Worm (Caenorhabditis elegans): ENCODE measurements around the gene osm-12.

The osm-12 gene

ce11 chrIII:12226089-12226682 lies 23.8 kb upstream of the osm-12 start, which contains the start of the genes Y75B8A.18 and Y75B8A.19 (continued):
- peak; percentile 38 for TF ChIP-seq egl-13 (tag; optimal IDR thresholded peaks at IDR 0.05)
- no peak for TF ChIP-seq elt-3 (tag; optimal IDR thresholded peaks at IDR 0.05)
- no peak for TF ChIP-seq nhr-28 (tag; optimal IDR thresholded peaks at IDR 0.05)
- peak; percentile 94 to 97 for TF ChIP-seq lin-35 (GFP tag; optimal IDR thresholded peaks at IDR 0.05)
- no peak for TF ChIP-seq jun-1 (tag; optimal IDR thresholded peaks at IDR 0.05)
- TF ChIP-seq rnt-1 (tag; optimal IDR thresholded peaks at IDR 0.05) = peak; percentile 75
- TF ChIP-seq grh-1 (GFP tag; IDR thresholded peaks at IDR 0.05) = no peak
- no peak for TF ChIP-seq unc-30 (tag; optimal IDR thresholded peaks at IDR 0.05)
- TF ChIP-seq unc-86 (tag; optimal IDR thresholded peaks at IDR 0.05) = peak; percentile 58
- peak; percentile 18 for TF ChIP-seq vab-15 (tag; optimal IDR thresholded peaks at IDR 0.05)
- no peak for TF ChIP-seq nhr-11 (tag; optimal IDR thresholded peaks at IDR 0.05)
- TF ChIP-seq isw-1 (GFP tag; IDR thresholded peaks at IDR 0.05) = peak; percentile 71
- peak; percentile 69 for TF ChIP-seq nhr-19 (GFP tag; conservative IDR thresholded peaks at IDR 0.05)
- no peak for TF ChIP-seq nhr-84 (tag; optimal IDR thresholded peaks at IDR 0.05)
- TF ChIP-seq pag-3 (tag; optimal IDR thresholded peaks at IDR 0.05; ENCODE audit: borderline replicate concordance, insufficient read depth) = no peak
- TF ChIP-seq Y116A8C.19 (tag; optimal IDR thresholded peaks at IDR 0.05; ENCODE audit: borderline replicate concordance) = no peak
- TF ChIP-seq xbp-1 (tag; optimal IDR thresholded peaks at IDR 0.05) = peak; percentile 69
- peak; percentile 65 for TF ChIP-seq snpc-4 (tag; optimal IDR thresholded peaks at IDR 0.05)
- peak; percentile 80 to 95 for TF ChIP-seq efl-1 (optimal IDR thresholded peaks at IDR 0.05)
- TF ChIP-seq efl-1 (GFP tag; optimal IDR thresholded peaks at IDR 0.05 in 1 of 2) = peak; percentile 95 to 99
- TF ChIP-seq nhr-20 (tag; optimal IDR thresholded peaks at IDR 0.05) = peak; percentile 47
- no peak for TF ChIP-seq C04F5.9 (tag; optimal IDR thresholded peaks at IDR 0.05)
- TF ChIP-seq hpl-2 (GFP tag; optimal IDR thresholded peaks at IDR 0.05) = no peak
- TF ChIP-seq ces-1 (GFP tag; optimal IDR thresholded peaks at IDR 0.05) = no peak
- peak in 1 of 2 experiments; percentile 14 for TF ChIP-seq ztf-11 (tag; optimal IDR thresholded peaks at IDR 0.05)
- TF ChIP-seq fkh-4 (tag; optimal IDR thresholded peaks at IDR 0.05; ENCODE audit: borderline replicate concordance) = no peak
- no peak for TF ChIP-seq sox-4 (tag; optimal IDR thresholded peaks at IDR 0.05)
- TF ChIP-seq nhr-76 (tag; optimal IDR thresholded peaks at IDR 0.05) = no peak
- TF ChIP-seq lin-13 (GFP tag; optimal IDR thresholded peaks at IDR 0.05) = no peak
- no peak for TF ChIP-seq unc-98 (GFP tag; IDR thresholded peaks at IDR 0.05)
- no peak for TF ChIP-seq ceh-63 (GFP tag; optimal IDR thresholded peaks at IDR 0.05)
- no peak for TF ChIP-seq aha-1 (tag; optimal IDR thresholded peaks at IDR 0.05)
- peak; percentile 68 for TF ChIP-seq snu-23 (GFP tag; optimal IDR thresholded peaks at IDR 0.05)
- no peak for TF ChIP-seq ceh-90 (tag; optimal IDR thresholded peaks at IDR 0.05)
- peak; percentile 4 for TF ChIP-seq ceh-8 (GFP tag; optimal IDR thresholded peaks at IDR 0.05)
- TF ChIP-seq ceh-82 (tag; optimal IDR thresholded peaks at IDR 0.05) = peak in 2 of 3 experiments; percentile 39 to 78
- TF ChIP-seq unc-62 (GFP tag; optimal IDR thresholded peaks at IDR 0.05) = no peak
- TF ChIP-seq C34B4.2 (tag; optimal IDR thresholded peaks at IDR 0.05) = no peak
- peak; percentile 24 for TF ChIP-seq fkh-10 (GFP tag; optimal IDR thresholded peaks at IDR 0.05)
- TF ChIP-seq zag-1 (tag; optimal IDR thresholded peaks at IDR 0.05) = no peak
- TF ChIP-seq sup-37 (GFP tag; optimal IDR thresholded peaks at IDR 0.05) = no peak
- peak; percentile 69 to 81 for TF ChIP-seq lsy-2 (tag; optimal IDR thresholded peaks at IDR 0.05)
- TF ChIP-seq blmp-1 (tag; optimal IDR thresholded peaks at IDR 0.05) = no peak
- TF ChIP-seq F16B12.6 (tag; optimal IDR thresholded peaks at IDR 0.05) = peak; percentile 50
- TF ChIP-seq pax-3 (tag; optimal IDR thresholded peaks at IDR 0.05) = peak; percentile 45
- TF ChIP-seq mef-2 (tag; optimal IDR thresholded peaks at IDR 0.05) = no peak
- no peak for TF ChIP-seq aly-2 (tag; optimal IDR thresholded peaks at IDR 0.05)
- TF ChIP-seq tlp-1 (tag; optimal IDR thresholded peaks at IDR 0.05) = no peak
- TF ChIP-seq tbx-2 (tag; optimal IDR thresholded peaks at IDR 0.05) = peak; percentile 71
- TF ChIP-seq skn-1 (tag; optimal IDR thresholded peaks at IDR 0.05) = no peak
- TF ChIP-seq fos-1 (tag; optimal IDR thresholded peaks at IDR 0.05) = peak; percentile 2
- no peak for TF ChIP-seq ztf-4 (tag; optimal IDR thresholded peaks at IDR 0.05)
- no peak for TF ChIP-seq nhr-77 (tag; optimal IDR thresholded peaks at IDR 0.05)
- TF ChIP-seq ceh-88 (GFP tag; IDR thresholded peaks at IDR 0.05) = no peak
